Fruit fly (Drosophila melanogaster) whole organism, embryonic: ENCODE data around the gene alpha-Spec.

Source experiments
- Atf-2 ChIP-seq: fragments of 200-800 bp; sonication (Bioruptor generic); optimal IDR thresholded peaks from 2 replicates; lab custom pipeline; 2016; ENCODE audit warnings: missing biosample characterization, missing genetic modification characterization
- B-H2 ChIP-seq: fragments of 200-800 bp; sonication (Bioruptor generic); optimal IDR thresholded peaks from 2 replicates; lab custom pipeline; 2018; ENCODE audit warnings: missing biosample characterization, mild to moderate bottlenecking, missing genetic modification characterization
- C15 ChIP-seq: fragments of 200-800 bp; sonication (Bioruptor generic); IDR thresholded peaks from 3 replicates; pipeline ENCODE4 v1.3.6; 2022; ENCODE audit warnings: missing biosample characterization, missing genetic modification characterization
- CG10209 ChIP-seq: fragments of 200-800 bp; sonication (Bioruptor generic); optimal IDR thresholded peaks from 3 replicates; lab custom pipeline; 2017; ENCODE audit warnings: missing biosample characterization, mild to moderate bottlenecking, missing genetic modification characterization, missing genetic modification reagents
- CG10565 ChIP-seq: fragments of 200-800 bp; sonication (Bioruptor generic); optimal IDR thresholded peaks from 3 replicates; lab custom pipeline; 2016; ENCODE audit warnings: missing biosample characterization, mild to moderate bottlenecking, missing genetic modification characterization
- CG11085 ChIP-seq: fragments of 200-800 bp; sonication (Bioruptor generic); IDR thresholded peaks from 2 replicates; pipeline ENCODE4 v1.3.6; 2022; ENCODE audit warnings: missing biosample characterization, missing genetic modification characterization
- CG11247 ChIP-seq: fragments of 200-800 bp; sonication (Bioruptor generic); IDR thresholded peaks from 2 replicates; pipeline ENCODE4 v1.3.6; 2022; ENCODE audit warnings: missing biosample characterization, missing genetic modification characterization
- CG1233 ChIP-seq: fragments of 200-800 bp; sonication (Bioruptor generic); optimal IDR thresholded peaks from 4 replicates; lab custom pipeline; 2018; ENCODE audit warnings: missing biosample characterization, mild to moderate bottlenecking, missing genetic modification characterization
- CG13123 ChIP-seq: fragments of 200-800 bp; sonication (Bioruptor generic); optimal IDR thresholded peaks from 2 replicates; lab custom pipeline; 2016; ENCODE audit warnings: missing biosample characterization, missing genetic modification characterization
- CG13287 ChIP-seq: fragments of 200-800 bp; sonication (Bioruptor generic); IDR thresholded peaks from 2 replicates; pipeline ENCODE4 v1.3.6; 2022; ENCODE audit warnings: missing biosample characterization, missing genetic modification characterization; ENCODE audit not compliant: partially characterized antibody
- CG13296 ChIP-seq: fragments of 200-800 bp; sonication (Bioruptor generic); optimal IDR thresholded peaks from 3 replicates; lab custom pipeline; 2018; ENCODE audit warnings: missing biosample characterization, mild to moderate bottlenecking, missing genetic modification characterization
- CG15011 ChIP-seq: fragments of 200-800 bp; sonication (Bioruptor generic); optimal IDR thresholded peaks from 3 replicates; lab custom pipeline; 2018; ENCODE audit warnings: missing biosample characterization, mild to moderate bottlenecking, missing genetic modification characterization
- CG15601 ChIP-seq: fragments of 200-800 bp; sonication (Bioruptor generic); optimal IDR thresholded peaks from 3 replicates; lab custom pipeline; 2019; ENCODE audit warnings: missing biosample characterization, mild to moderate bottlenecking, missing genetic modification characterization, moderate library complexity
- CG17568 ChIP-seq: fragments of 200-800 bp; sonication (Bioruptor generic); optimal IDR thresholded peaks from 2 replicates; lab custom pipeline; 2018; ENCODE audit warnings: missing biosample characterization, mild to moderate bottlenecking, missing genetic modification characterization, moderate library complexity
- CG30403 ChIP-seq: fragments of 200-800 bp; sonication (Bioruptor generic); optimal IDR thresholded peaks from 3 replicates; lab custom pipeline; 2016; ENCODE audit warnings: missing biosample characterization, missing genetic modification characterization
- CG31365 ChIP-seq: fragments of 200-800 bp; sonication (Bioruptor generic); optimal IDR thresholded peaks from 2 replicates; lab custom pipeline; 2018; ENCODE audit warnings: missing biosample characterization, mild to moderate bottlenecking, missing genetic modification characterization
- CG33213 ChIP-seq: fragments of 200-800 bp; sonication (Bioruptor generic); optimal IDR thresholded peaks from 3 replicates; lab custom pipeline; 2016; ENCODE audit warnings: missing biosample characterization, missing genetic modification characterization
- CG4282 ChIP-seq: fragments of 200-800 bp; sonication (Bioruptor generic); optimal IDR thresholded peaks from 2 replicates; lab custom pipeline; 2016; ENCODE audit warnings: missing biosample characterization, missing genetic modification characterization
- CG6254 ChIP-seq: fragments of 200-800 bp; sonication (Bioruptor generic); optimal IDR thresholded peaks from 3 replicates; lab custom pipeline; 2017; ENCODE audit warnings: mild to moderate bottlenecking, missing biosample characterization, missing genetic modification reagents, missing genetic modification characterization
- CG7963 ChIP-seq: fragments of 200-800 bp; sonication (Bioruptor generic); IDR thresholded peaks from 3 replicates; pipeline ENCODE4 v1.3.6; 2022; ENCODE audit warnings: missing biosample characterization, missing genetic modification characterization; ENCODE audit not compliant: partially characterized antibody
- CG8388 ChIP-seq: fragments of 200-800 bp; sonication (Bioruptor generic); optimal IDR thresholded peaks from 2 replicates; lab custom pipeline; 2019; ENCODE audit warnings: missing biosample characterization, mild to moderate bottlenecking, missing genetic modification characterization, moderate library complexity
- CG9215 ChIP-seq: fragments of 200-800 bp; sonication (Bioruptor generic); IDR thresholded peaks from 2 replicates; pipeline ENCODE4 v1.3.6; 2022; ENCODE audit warnings: missing biosample characterization, missing genetic modification characterization
- CkIIα-i1 ChIP-seq: fragments of 200-800 bp; sonication (Bioruptor generic); IDR thresholded peaks from 2 replicates; pipeline ENCODE4 v1.3.6; 2022; ENCODE audit warnings: missing biosample characterization, missing genetic modification characterization
- CoRest ChIP-seq: fragments of 200-800 bp; sonication (Bioruptor generic); optimal IDR thresholded peaks from 3 replicates; lab custom pipeline; 2018; ENCODE audit warnings: missing biosample characterization, mild to moderate bottlenecking, missing genetic modification characterization, moderate library complexity
- Doc2 ChIP-seq: fragments of 200-800 bp; sonication (Bioruptor generic); IDR thresholded peaks from 2 replicates; pipeline ENCODE4 v1.3.6; 2022; ENCODE audit warnings: missing biosample characterization, missing genetic modification characterization
- Fer2 ChIP-seq: fragments of 200-800 bp; sonication (Bioruptor generic); optimal IDR thresholded peaks from 2 replicates; lab custom pipeline; 2018; ENCODE audit warnings: missing biosample characterization, mild to moderate bottlenecking, missing genetic modification characterization, moderate library complexity
- H2.0 ChIP-seq: fragments of 200-800 bp; sonication (Bioruptor generic); IDR thresholded peaks from 2 replicates; pipeline ENCODE4 v1.3.6; 2022; ENCODE audit warnings: missing biosample characterization, missing genetic modification characterization
- HHEX ChIP-seq: fragments of 200-800 bp; sonication (Bioruptor generic); optimal IDR thresholded peaks from 3 replicates; lab custom pipeline; 2017; ENCODE audit warnings: missing biosample characterization, mild to moderate bottlenecking, missing genetic modification characterization, missing genetic modification reagents
- Hr78 ChIP-seq, 2 experiments: fragments of 200-800 bp in 1 of 2; fragments of >200 bp in 1 of 2; sonication (Bioruptor generic) in 1 of 2; optimal IDR thresholded peaks; 2 replicates each; lab custom pipeline; 2017 to 2019; ENCODE audit warnings: missing biosample characterization in 2 of 2, missing genetic modification characterization in 2 of 2, mild to moderate bottlenecking in 1 of 2, moderate library complexity in 1 of 2
- Hsf ChIP-seq: fragments of 200-800 bp; sonication (Bioruptor generic); optimal IDR thresholded peaks from 3 replicates; lab custom pipeline; 2016; ENCODE audit warnings: missing biosample characterization, missing genetic modification characterization
- Med ChIP-seq: fragments of 200-800 bp; sonication (Bioruptor generic); peaks from one replicate; lab custom pipeline; 2016; ENCODE audit warnings: missing biosample characterization, missing genetic modification characterization, mild to moderate bottlenecking, inconsistent platforms, moderate library complexity
- NK7.1 ChIP-seq: fragments of 200-800 bp; sonication (Bioruptor generic); optimal IDR thresholded peaks from 3 replicates; lab custom pipeline; 2016; ENCODE audit warnings: missing biosample characterization, missing genetic modification characterization
- Neu2 ChIP-seq: fragments of 200-800 bp; sonication (Bioruptor generic); optimal IDR thresholded peaks from 3 replicates; lab custom pipeline; 2016; ENCODE audit warnings: missing biosample characterization, missing genetic modification characterization, borderline replicate concordance
- Nf-YB ChIP-seq: fragments of 200-800 bp; sonication (Bioruptor generic); optimal IDR thresholded peaks from 3 replicates; lab custom pipeline; 2019; ENCODE audit warnings: missing biosample characterization, mild to moderate bottlenecking, missing genetic modification characterization, moderate library complexity
- Pdp1 ChIP-seq, 2 experiments: fragments of 200-800 bp; sonication (Bioruptor generic); optimal IDR thresholded peaks; 3 replicates each; lab custom pipeline; 2016; ENCODE audit warnings: missing biosample characterization in 2 of 2, missing genetic modification characterization in 2 of 2, mild to moderate bottlenecking in 1 of 2, moderate library complexity in 1 of 2
- Six4 ChIP-seq: fragments of 200-800 bp; sonication (Bioruptor generic); optimal IDR thresholded peaks from 2 replicates; lab custom pipeline; 2016; ENCODE audit warnings: missing biosample characterization, missing genetic modification characterization
- chif ChIP-seq, 2 experiments: fragments of 200-800 bp; sonication (Bioruptor generic); optimal IDR thresholded peaks; 3 replicates each; lab custom pipeline; 2016; ENCODE audit warnings: missing biosample characterization in 2 of 2, missing genetic modification characterization in 2 of 2
- chinmo ChIP-seq: fragments of 200-800 bp; sonication (Bioruptor generic); IDR thresholded peaks from 4 replicates; pipeline ENCODE4 v1.3.6; 2022; ENCODE audit warnings: missing biosample characterization, missing genetic modification characterization; ENCODE audit not compliant: partially characterized antibody
- crp ChIP-seq, 2 experiments: fragments of 200-800 bp; sonication (Bioruptor generic); optimal IDR thresholded peaks; 2 replicates in 1 of 2; 3 replicates in 1 of 2; lab custom pipeline; 2017; ENCODE audit warnings: missing biosample characterization in 2 of 2, missing genetic modification characterization in 2 of 2, mild to moderate bottlenecking in 1 of 2, moderate library complexity in 1 of 2
- dmrt11E ChIP-seq: fragments of 200-800 bp; sonication (Bioruptor generic); optimal IDR thresholded peaks from 3 replicates; lab custom pipeline; 2018; ENCODE audit warnings: missing biosample characterization, mild to moderate bottlenecking, missing genetic modification characterization, moderate library complexity
- eve ChIP-seq, 2 experiments: fragments of >200 bp; optimal IDR thresholded peaks; 2 replicates each; lab custom pipeline; 2017; ENCODE audit warnings: missing biosample characterization in 2 of 2, missing genetic modification characterization in 2 of 2
- gcm2 ChIP-seq: fragments of 200-800 bp; sonication (Bioruptor generic); optimal IDR thresholded peaks from 2 replicates; lab custom pipeline; 2016; ENCODE audit warnings: missing biosample characterization, missing genetic modification characterization
- hbn ChIP-seq: fragments of 200-800 bp; sonication (Bioruptor generic); IDR thresholded peaks from 2 replicates; pipeline ENCODE4 v1.3.6; 2022; ENCODE audit warnings: missing biosample characterization, missing genetic modification characterization; ENCODE audit not compliant: partially characterized antibody
- hth ChIP-seq: fragments of >200 bp; optimal IDR thresholded peaks from 2 replicates; lab custom pipeline; 2017; ENCODE audit warnings: inconsistent platforms
- lola ChIP-seq, 3 experiments: fragments of >200 bp in 2 of 3; fragments of 200-800 bp in 1 of 3; sonication (Bioruptor generic) in 1 of 3; optimal IDR thresholded peaks; 2 replicates each; lab custom pipeline; 2017 to 2019; ENCODE audit warnings: missing biosample characterization in 3 of 3, missing genetic modification characterization in 3 of 3, mild to moderate bottlenecking in 1 of 3, moderate library complexity in 1 of 3
- p53 ChIP-seq: fragments of 200-800 bp; sonication (Bioruptor generic); optimal IDR thresholded peaks from 2 replicates; lab custom pipeline; 2016; ENCODE audit warnings: missing biosample characterization, missing genetic modification characterization
- pho ChIP-seq: fragments of 200-800 bp; sonication (Bioruptor generic); optimal IDR thresholded peaks from 2 replicates; lab custom pipeline; 2016; ENCODE audit warnings: missing biosample characterization, missing genetic modification characterization
- so ChIP-seq: fragments of 200-800 bp; sonication (Bioruptor generic); IDR thresholded peaks from 3 replicates; pipeline ENCODE4 v1.3.6; 2022; ENCODE audit warnings: missing biosample characterization, missing genetic modification characterization
- ssp ChIP-seq: fragments of 200-800 bp; sonication (Bioruptor generic); IDR thresholded peaks from 2 replicates; pipeline ENCODE4 v1.3.6; 2022; ENCODE audit warnings: missing biosample characterization, missing genetic modification characterization
- vfl ChIP-seq: fragments of 200-800 bp; sonication (Bioruptor generic); optimal IDR thresholded peaks from 2 replicates; lab custom pipeline; 2016; ENCODE audit warnings: missing biosample characterization, missing genetic modification characterization
- z ChIP-seq: fragments of 200-800 bp; sonication (Bioruptor generic); IDR thresholded peaks from 3 replicates; pipeline ENCODE4 v1.3.6; 2022; ENCODE audit warnings: missing biosample characterization, missing genetic modification characterization

alpha-Spec gene

dm6 chr3L:1730873-1731272, 64.3 kb downstream of the alpha-Spec start, which contains the start of gene drpr (continued):
- TF ChIP-seq Hr78 (GFP tag; optimal IDR thresholded peaks at IDR 0.05; lab: Kevin White, UChicago): no peak
- TF ChIP-seq CG11085 (GFP tag; lab: Robert Waterston, UW): no peak
- TF ChIP-seq Six4 (GFP tag; lab: Kevin White, UChicago): no peak
- TF ChIP-seq hbn (GFP tag; lab: Robert Waterston, UW): no peak
- TF ChIP-seq Med (GFP tag; lab: Kevin White, UChicago): peak; percentile 90
- no peak for TF ChIP-seq Neu2 (GFP tag; lab: Kevin White, UChicago)
- TF ChIP-seq pho (GFP tag; lab: Kevin White, UChicago): no peak
- no peak for TF ChIP-seq lola (GFP tag; optimal IDR thresholded peaks at IDR 0.05; lab: Kevin White, UChicago)
- TF ChIP-seq CG13287 (GFP tag; lab: Robert Waterston, UW): no peak
- TF ChIP-seq H2.0 (GFP tag; lab: Robert Waterston, UW): no peak
- no peak for TF ChIP-seq B-H2 (GFP tag; lab: Kevin White, UChicago)
- peak; percentile 40 for TF ChIP-seq CoRest (tag; lab: Kevin White, UChicago)
- no peak for TF ChIP-seq crp (GFP tag; optimal IDR thresholded peaks at IDR 0.05; lab: Kevin White, UChicago)
- TF ChIP-seq C15 (GFP tag; lab: Robert Waterston, UW): no peak
- TF ChIP-seq CG33213 (GFP tag; lab: Kevin White, UChicago): peak; percentile 47
- TF ChIP-seq CG8388: peak; percentile 18
- no peak for TF ChIP-seq hth (lab: Kevin White, UChicago)
- TF ChIP-seq CG4282 (GFP tag; lab: Kevin White, UChicago): no peak
- no peak for TF ChIP-seq CG31365 (tag; lab: Kevin White, UChicago)
- TF ChIP-seq CG13296 (GFP tag; lab: Kevin White, UChicago): peak; percentile 37
- TF ChIP-seq Fer2 (tag; lab: Kevin White, UChicago): no peak
- no peak for TF ChIP-seq so (GFP tag; lab: Robert Waterston, UW)
- no peak for TF ChIP-seq CG15011 (GFP tag; lab: Kevin White, UChicago)
- no peak for TF ChIP-seq Doc2 (GFP tag; lab: Robert Waterston, UW)
- no peak for TF ChIP-seq CkIIα-i1 (GFP tag; lab: Robert Waterston, UW)
- TF ChIP-seq Nf-YB: no peak
- TF ChIP-seq CG9215: no peak
- no peak for TF ChIP-seq CG13123 (GFP tag; lab: Kevin White, UChicago)
- TF ChIP-seq z (GFP tag; lab: Robert Waterston, UW): peak; percentile 78
- no peak for TF ChIP-seq eve (GFP tag; optimal IDR thresholded peaks at IDR 0.05; lab: Kevin White, UChicago)
- peak; percentile 84; the same call in 2 of the 4 replicates for TF ChIP-seq chinmo (GFP tag; lab: Robert Waterston, UW)
- TF ChIP-seq CG11247: no peak
- TF ChIP-seq CG15601 (tag; lab: Kevin White, UChicago): peak; percentile 11
- TF ChIP-seq CG17568 (GFP tag; lab: Kevin White, UChicago): peak; percentile 73
- TF ChIP-seq CG1233 (GFP tag; lab: Kevin White, UChicago): no peak
- no peak for TF ChIP-seq CG10565
- no peak for TF ChIP-seq vfl (GFP tag; lab: Kevin White, UChicago)
- no peak for TF ChIP-seq CG7963 (GFP tag; lab: Robert Waterston, UW)
- TF ChIP-seq p53 (GFP tag; lab: Kevin White, UChicago): no peak
- peak in 1 of 2 experiments; percentile 45 for TF ChIP-seq Pdp1 (GFP tag; optimal IDR thresholded peaks at IDR 0.05; lab: Kevin White, UChicago)
- peak; percentile 11 for TF ChIP-seq NK7.1 (GFP tag; lab: Kevin White, UChicago)
- TF ChIP-seq CG10209: no peak
- TF ChIP-seq gcm2 (GFP tag; lab: Kevin White, UChicago): no peak
- TF ChIP-seq ssp (GFP tag; lab: Robert Waterston, UW): no peak
- TF ChIP-seq Atf-2 (GFP tag; lab: Kevin White, UChicago): no peak
- no peak for TF ChIP-seq dmrt11E
- no peak for TF ChIP-seq chif (GFP tag; optimal IDR thresholded peaks at IDR 0.05; lab: Kevin White, UChicago)
- TF ChIP-seq Hsf (GFP tag; lab: Kevin White, UChicago): no peak
- TF ChIP-seq CG30403 (GFP tag; lab: Kevin White, UChicago): no peak
- TF ChIP-seq CG6254 (GFP tag; lab: Kevin White, UChicago): no peak
- peak; percentile 41 for TF ChIP-seq HHEX (GFP tag; lab: Kevin White, UChicago)
